Worm (Caenorhabditis elegans) whole organism, mixed stage, embryonic: Measurements from ENCODE around the gene tin-9.1.
A peak's percentile ranks its signal among the peaks of the same experiment; 100 is the strongest.

ENCODE experiments used
- M03D4.4 ChIP-seq: sonication (generic microtip); optimal IDR thresholded peaks from 2 replicates; lab custom pipeline; 2017; ENCODE audit warnings: mild to moderate bottlenecking, missing genetic modification characterization, missing compliant biosample characterization
- bed-3 ChIP-seq: fragments of 200-800 bp; sonication (Bioruptor generic); optimal IDR thresholded peaks from 3 replicates; lab custom pipeline; 2018; ENCODE audit warnings: mild to moderate bottlenecking, missing genetic modification characterization, moderate library complexity, missing compliant biosample characterization
- blmp-1 ChIP-seq: fragments of 150-350 bp; optimal IDR thresholded peaks from 2 replicates; lab custom pipeline; 2014; ENCODE audit warnings: missing biosample characterization, missing genetic modification characterization
- ceh-39 ChIP-seq: fragments of 150-350 bp; optimal IDR thresholded peaks from 2 replicates; lab custom pipeline; 2014; ENCODE audit warnings: missing biosample characterization, missing genetic modification characterization
- ceh-43 ChIP-seq: fragments of 200-800 bp; sonication (Bioruptor generic); optimal IDR thresholded peaks from 2 replicates; lab custom pipeline; 2018; ENCODE audit warnings: mild to moderate bottlenecking, missing genetic modification characterization, moderate library complexity, missing compliant biosample characterization
- ceh-83 ChIP-seq: fragments of 200-800 bp; sonication (Bioruptor generic); optimal IDR thresholded peaks from 2 replicates; lab custom pipeline; 2018; ENCODE audit warnings: mild to moderate bottlenecking, missing genetic modification characterization, missing compliant biosample characterization
- ces-1 ChIP-seq: fragments of 150-350 bp; optimal IDR thresholded peaks from 2 replicates; lab custom pipeline; 2014; ENCODE audit warnings: missing biosample characterization, missing genetic modification reagents, missing genetic modification characterization
- drap-1 ChIP-seq: fragments of 200-800 bp; sonication (Bioruptor generic); optimal IDR thresholded peaks from 3 replicates; lab custom pipeline; 2018; ENCODE audit warnings: mild to moderate bottlenecking, missing genetic modification characterization, missing compliant biosample characterization
- elt-1 ChIP-seq: sonication (generic microtip); optimal IDR thresholded peaks from 2 replicates; lab custom pipeline; 2017; ENCODE audit warnings: missing genetic modification characterization, mild to moderate bottlenecking, missing compliant biosample characterization, antibody characterized with exemption, moderate library complexity, borderline replicate concordance; ENCODE audit not compliant: insufficient read depth
- elt-3 ChIP-seq: fragments of 150-350 bp; optimal IDR thresholded peaks from 2 replicates; lab custom pipeline; 2014; ENCODE audit warnings: missing biosample characterization, missing genetic modification characterization
- flh-1 ChIP-seq: fragments of 200-800 bp; sonication (Bioruptor generic); optimal IDR thresholded peaks from 2 replicates; lab custom pipeline; 2018; ENCODE audit warnings: mild to moderate bottlenecking, missing genetic modification characterization, moderate library complexity, missing compliant biosample characterization
- ham-2 ChIP-seq: fragments of 200-800 bp; sonication (Bioruptor generic); optimal IDR thresholded peaks from 2 replicates; lab custom pipeline; 2018; ENCODE audit warnings: mild to moderate bottlenecking, missing genetic modification characterization, missing compliant biosample characterization
- hlh-1 ChIP-seq: fragments of 150-350 bp; optimal IDR thresholded peaks from 2 replicates; lab custom pipeline; 2014; ENCODE audit warnings: missing biosample characterization, missing genetic modification reagents, missing genetic modification characterization
- lin-13 ChIP-seq: fragments of 150-350 bp; optimal IDR thresholded peaks from 2 replicates; lab custom pipeline; 2014; ENCODE audit warnings: missing biosample characterization, missing genetic modification characterization
- lin-32 ChIP-seq: fragments of 200-800 bp; sonication (Bioruptor generic); optimal IDR thresholded peaks from 2 replicates; lab custom pipeline; 2018; ENCODE audit warnings: mild to moderate bottlenecking, missing genetic modification characterization, missing compliant biosample characterization
- lsy-2 ChIP-seq: fragments of 150-350 bp; optimal IDR thresholded peaks from 2 replicates; lab custom pipeline; 2014; ENCODE audit warnings: missing biosample characterization, missing genetic modification characterization
- mab-5 ChIP-seq: fragments of 150-350 bp; optimal IDR thresholded peaks from 2 replicates; lab custom pipeline; 2014; ENCODE audit warnings: missing biosample characterization, missing genetic modification characterization
- mep-1 ChIP-seq: fragments of 150-350 bp; optimal IDR thresholded peaks from 2 replicates; lab custom pipeline; 2017; ENCODE audit warnings: missing biosample characterization, missing genetic modification reagents, missing genetic modification characterization, inconsistent platforms
- mls-2 ChIP-seq: sonication (generic microtip); optimal IDR thresholded peaks from 2 replicates; lab custom pipeline; 2016; ENCODE audit warnings: mild to moderate bottlenecking, missing genetic modification characterization, moderate library complexity, missing compliant biosample characterization
- nhr-12 ChIP-seq: fragments of 150-350 bp; optimal IDR thresholded peaks from 2 replicates; lab custom pipeline; 2014; ENCODE audit warnings: missing biosample characterization, missing genetic modification characterization
- nhr-2 ChIP-seq: fragments of 150-350 bp; optimal IDR thresholded peaks from 2 replicates; lab custom pipeline; 2014; ENCODE audit warnings: missing biosample characterization, missing genetic modification characterization
- nhr-237 ChIP-seq: fragments of 150-350 bp; optimal IDR thresholded peaks from 2 replicates; lab custom pipeline; 2014; ENCODE audit warnings: missing biosample characterization, missing genetic modification characterization
- sem-2 ChIP-seq: fragments of 200-800 bp; sonication (Bioruptor generic); optimal IDR thresholded peaks from 2 replicates; lab custom pipeline; 2018; ENCODE audit warnings: mild to moderate bottlenecking, missing genetic modification characterization, missing compliant biosample characterization
- snpc-4 ChIP-seq: fragments of 150-350 bp; optimal IDR thresholded peaks from 2 replicates; lab custom pipeline; 2014; ENCODE audit warnings: missing biosample characterization, missing genetic modification characterization
- sptf-1 ChIP-seq: sonication (generic microtip); optimal IDR thresholded peaks from 2 replicates; lab custom pipeline; 2017; ENCODE audit warnings: mild to moderate bottlenecking, missing genetic modification characterization, moderate library complexity, missing compliant biosample characterization
- tbx-8 ChIP-seq: fragments of 200-800 bp; sonication (Bioruptor generic); optimal IDR thresholded peaks from 2 replicates; lab custom pipeline; 2018; ENCODE audit warnings: mild to moderate bottlenecking, missing genetic modification characterization, moderate library complexity, missing compliant biosample characterization
- unc-120 ChIP-seq: sonication (generic microtip); optimal IDR thresholded peaks from 2 replicates; lab custom pipeline; 2017; ENCODE audit warnings: missing genetic modification characterization, missing compliant biosample characterization; ENCODE audit not compliant: poor library complexity, severe bottlenecking
- unc-39 ChIP-seq: fragments of 150-350 bp; optimal IDR thresholded peaks from 2 replicates; lab custom pipeline; 2014; ENCODE audit warnings: missing biosample characterization, missing genetic modification characterization
- unc-62 ChIP-seq: fragments of 150-350 bp; optimal IDR thresholded peaks from 2 replicates; lab custom pipeline; 2014; ENCODE audit warnings: missing biosample characterization, missing genetic modification reagents, missing genetic modification characterization
- zip-8 ChIP-seq: fragments of 150-350 bp; optimal IDR thresholded peaks from 2 replicates; lab custom pipeline; 2014; ENCODE audit warnings: missing biosample characterization, missing genetic modification characterization
- ztf-11 ChIP-seq: fragments of 150-350 bp; optimal IDR thresholded peaks from 2 replicates; lab custom pipeline; 2014; ENCODE audit warnings: missing biosample characterization, missing genetic modification characterization

tin-9.1 gene

DNA sequence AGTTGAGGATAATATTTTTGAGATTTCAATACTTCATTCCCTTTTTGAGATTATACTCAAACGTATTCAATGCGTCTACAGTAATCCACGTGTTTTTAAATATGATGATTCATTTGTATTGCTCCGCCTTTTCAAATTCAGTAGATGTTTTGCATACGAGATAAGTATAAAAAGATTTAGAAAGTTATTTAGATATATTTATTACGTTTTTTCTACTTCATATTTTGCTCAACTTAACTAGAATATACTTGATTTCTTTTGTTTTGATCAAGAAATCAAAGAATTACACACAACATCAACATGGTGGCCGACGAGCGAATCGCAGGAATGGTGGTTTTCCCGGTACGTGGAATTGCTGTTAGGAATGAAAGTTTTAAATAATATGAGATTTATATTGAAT is 13.3 kb upstream of the tin-9.1 start, which contains the start of gene srx-50:
srx-50 (plus strand) TSS at position 301 of the 400 bp plus-strand sequence.
- no peak for TF ChIP-seq unc-62 (GFP tag; lab: Kevin White, UChicago)
- no peak for TF ChIP-seq elt-1 (tag; lab: Kevin White, UChicago)
- TF ChIP-seq ces-1 (GFP tag; lab: Kevin White, UChicago), result no peak
- no peak for TF ChIP-seq nhr-2
- TF ChIP-seq lin-13 (tag; lab: Kevin White, UChicago), result no peak
- TF ChIP-seq flh-1 (GFP tag; lab: Kevin White, UChicago), result no peak
- TF ChIP-seq sem-2 (GFP tag; lab: Kevin White, UChicago), result no peak
- TF ChIP-seq lin-32 (GFP tag; lab: Kevin White, UChicago), result no peak
- TF ChIP-seq ztf-11, result no peak
- TF ChIP-seq ham-2, result no peak
- no peak for TF ChIP-seq mab-5 (tag; lab: Kevin White, UChicago)
- no peak for TF ChIP-seq zip-8
- no peak for TF ChIP-seq mls-2 (tag; lab: Kevin White, UChicago)
- no peak for TF ChIP-seq ceh-83 (GFP tag; lab: Kevin White, UChicago)

DNA sequence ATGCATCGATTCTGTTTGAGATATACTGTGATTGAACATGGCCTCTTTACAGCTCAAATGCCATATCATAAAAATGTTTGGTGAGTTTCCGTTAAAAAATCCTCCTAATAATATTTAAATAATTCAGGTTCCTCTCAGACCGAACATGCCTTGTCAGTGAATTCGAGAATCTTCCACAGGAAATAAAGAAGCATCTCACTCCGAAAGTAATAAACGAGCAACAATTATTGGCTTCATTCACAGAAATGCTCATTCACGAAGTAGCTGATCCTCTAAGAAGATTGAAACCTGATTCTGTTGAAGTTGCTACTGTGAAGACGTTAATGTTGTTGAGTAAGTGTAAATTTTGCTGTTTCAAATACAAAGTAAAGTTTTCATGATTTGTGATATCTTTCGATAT is 7.7 kb upstream of the tin-9.1 start:
- TF ChIP-seq drap-1 (GFP tag; lab: Kevin White, UChicago) (no peak), zip-8 (no peak), elt-3 (tag; lab: Kevin White, UChicago) (no peak), ceh-39 (tag; lab: Kevin White, UChicago) (no peak), unc-62 (GFP tag; lab: Kevin White, UChicago) (no peak), lsy-2 (tag; lab: Kevin White, UChicago) (no peak), ztf-11 (no peak), sptf-1 (tag; lab: Kevin White, UChicago) (no peak), bed-3 (no peak), nhr-237 (tag; lab: Kevin White, UChicago) (no peak), mls-2 (tag; lab: Kevin White, UChicago) (no peak), lin-32 (GFP tag; lab: Kevin White, UChicago) (no peak), blmp-1 (no peak), hlh-1 (tag; lab: Kevin White, UChicago) (no peak), tbx-8 (GFP tag; lab: Kevin White, UChicago) (no peak), nhr-2 (no peak), M03D4.4 (tag; lab: Kevin White, UChicago) (no peak), elt-1 (tag; lab: Kevin White, UChicago) (no peak), snpc-4 (tag; lab: Kevin White, UChicago) (no peak)
- TF ChIP-seq, all 35 proteins: peak for 0

DNA sequence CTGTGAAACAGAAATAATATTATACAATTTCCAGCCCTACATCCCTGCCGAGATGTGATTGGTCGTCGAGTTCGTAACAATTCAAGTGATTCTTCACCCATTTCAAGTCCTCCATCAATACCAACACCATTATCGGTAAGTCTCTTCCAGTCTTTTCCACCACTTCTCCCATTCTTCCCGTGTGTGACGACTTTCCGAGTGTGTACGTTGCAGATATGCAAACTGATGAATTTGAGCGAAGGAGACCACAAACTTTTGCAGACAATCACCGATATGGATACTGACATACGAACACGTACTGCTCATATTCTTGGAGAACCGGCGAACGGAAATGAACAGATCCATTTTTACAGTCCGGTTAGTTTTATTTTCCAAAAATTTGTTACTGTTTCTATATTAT is 7.1 kb upstream of the tin-9.1 start:
- TF ChIP-seq unc-120 (tag; lab: Kevin White, UChicago) (no peak), lsy-2 (tag; lab: Kevin White, UChicago) (no peak)

DNA sequence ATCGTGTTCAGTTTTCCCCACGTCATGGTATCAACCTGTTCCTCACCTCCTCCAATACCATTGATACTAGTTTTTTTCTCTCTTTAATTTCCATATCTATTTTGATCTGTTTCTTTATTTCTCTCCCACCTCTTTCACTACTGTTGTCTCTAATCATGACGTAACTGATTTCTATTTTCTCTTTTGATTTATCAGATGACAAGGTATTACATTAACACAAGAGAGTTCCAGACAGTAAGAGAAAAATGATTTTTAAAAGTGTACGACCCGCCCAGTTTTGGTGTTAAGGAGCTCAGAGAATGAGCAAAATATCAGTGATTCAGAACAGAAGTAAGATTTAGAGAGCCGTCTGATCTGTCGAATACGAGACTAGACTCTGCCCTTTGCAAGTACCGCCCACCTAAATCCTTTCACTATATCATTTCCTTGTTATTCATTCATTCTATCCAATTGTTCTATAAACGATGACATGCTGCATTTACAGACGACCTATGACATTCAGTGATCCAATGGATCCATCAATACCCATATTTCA is 5.3 kb upstream of the tin-9.1 start, which contains the start of gene nhr-105:
nhr-105 (plus strand) TSS at position 485 of the 535 bp plus-strand sequence.
- TF ChIP-seq unc-39 (tag; lab: Kevin White, UChicago), result no peak
- TF ChIP-seq unc-120 (tag; lab: Kevin White, UChicago), result no peak
- peak; percentile 18 for TF ChIP-seq zip-8

DNA sequence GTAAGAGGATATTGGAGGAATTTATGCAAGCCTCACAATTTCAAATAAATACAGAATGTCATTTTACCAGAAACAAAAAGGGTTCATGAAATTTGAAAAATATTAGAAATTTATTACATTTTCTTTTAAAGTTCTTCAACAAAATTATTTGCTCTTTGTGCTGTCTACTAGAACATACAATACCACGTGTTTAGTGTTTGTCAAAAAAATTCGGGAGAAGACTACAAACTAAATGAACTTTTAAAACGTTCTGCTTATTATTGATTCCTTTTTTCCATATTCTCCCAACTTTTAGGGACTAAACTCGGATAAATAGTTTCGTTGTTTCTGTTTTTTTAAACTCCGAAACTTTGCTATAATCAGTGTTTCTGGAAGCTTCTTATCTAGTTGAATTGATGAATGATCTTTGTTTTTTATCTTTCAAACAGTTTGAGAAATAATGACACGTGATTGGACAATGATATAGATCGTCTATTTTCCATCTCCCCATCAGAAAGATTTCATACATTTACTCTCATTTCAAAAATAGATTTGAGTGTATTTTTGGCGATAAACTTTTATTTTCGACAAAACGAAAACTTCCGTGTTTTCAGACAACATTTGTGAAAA is 4.3 kb upstream of the tin-9.1 start:
- TF ChIP-seq elt-3 (tag; lab: Kevin White, UChicago) (no peak), elt-1 (tag; lab: Kevin White, UChicago) (no peak), ham-2 (no peak), ceh-83 (GFP tag; lab: Kevin White, UChicago) (no peak), drap-1 (GFP tag; lab: Kevin White, UChicago) (no peak), nhr-12 (tag; lab: Kevin White, UChicago) (no peak), ceh-43 (GFP tag; lab: Kevin White, UChicago) (no peak), blmp-1 (no peak), M03D4.4 (tag; lab: Kevin White, UChicago) (no peak), hlh-1 (tag; lab: Kevin White, UChicago) (no peak), mep-1 (no peak)
- TF ChIP-seq, all 35 proteins: peak for 0
